Fruit fly (Drosophila melanogaster) whole organism, wandering third instar larva: Measurements from ENCODE around the gene Sidpn.

Source experiments
- Abd-B ChIP-seq: fragments of >200 bp; optimal IDR thresholded peaks from 2 replicates; lab custom pipeline; 2017; ENCODE audit warnings: missing biosample characterization, missing genetic modification characterization
- CG32264 ChIP-seq: fragments of 200-800 bp; sonication (Bioruptor generic); optimal IDR thresholded peaks from 2 replicates; lab custom pipeline; 2016; ENCODE audit warnings: missing biosample characterization, missing genetic modification characterization
- CG9705 ChIP-seq: fragments of 200-800 bp; sonication (Bioruptor generic); optimal IDR thresholded peaks from 2 replicates; lab custom pipeline; 2018; ENCODE audit warnings: missing biosample characterization, mild to moderate bottlenecking, missing genetic modification characterization
- CrebA ChIP-seq: fragments of 200-800 bp; sonication (Bioruptor generic); optimal IDR thresholded peaks from 2 replicates; lab custom pipeline; 2016; ENCODE audit warnings: missing biosample characterization, mild to moderate bottlenecking, missing genetic modification characterization, borderline replicate concordance
- Dfd ChIP-seq: fragments of >200 bp; optimal IDR thresholded peaks from 2 replicates; lab custom pipeline; 2017; ENCODE audit warnings: missing biosample characterization, missing genetic modification characterization
- Dif ChIP-seq: fragments of 200-275, 200-300 bp; sonication (Bioruptor generic); optimal IDR thresholded peaks from 2 replicates; lab custom pipeline; 2018; ENCODE audit warnings: missing biosample characterization, missing genetic modification characterization; ENCODE audit not compliant: partially characterized antibody
- GATAd ChIP-seq: sonication (Bioruptor generic); optimal IDR thresholded peaks from 2 replicates; lab custom pipeline; 2016; ENCODE audit warnings: missing biosample characterization, missing genetic modification characterization
- HLH106 ChIP-seq: fragments of 200-800 bp; optimal IDR thresholded peaks from 3 replicates; lab custom pipeline; 2019; ENCODE audit warnings: missing biosample characterization, mild to moderate bottlenecking, missing genetic modification characterization, moderate library complexity
- Hnf4 ChIP-seq: fragments of 200-800 bp; sonication (Bioruptor generic); optimal IDR thresholded peaks from 2 replicates; lab custom pipeline; 2016; ENCODE audit warnings: missing biosample characterization, mild to moderate bottlenecking, missing genetic modification characterization
- Hr78 ChIP-seq: fragments of >200 bp; optimal IDR thresholded peaks from 2 replicates; lab custom pipeline; 2017; ENCODE audit warnings: missing biosample characterization, missing genetic modification characterization
- Hr83 ChIP-seq: fragments of 200-300 bp; sonication (Bioruptor generic); optimal IDR thresholded peaks from 2 replicates; lab custom pipeline; 2016; ENCODE audit warnings: missing biosample characterization, mild to moderate bottlenecking, missing genetic modification characterization, moderate library complexity; ENCODE audit not compliant: poor library complexity, severe bottlenecking
- Jra ChIP-seq: sonication (Bioruptor generic); optimal IDR thresholded peaks from 2 replicates; lab custom pipeline; 2016; ENCODE audit warnings: missing biosample characterization, missing genetic modification characterization
- Mio ChIP-seq: sonication (Bioruptor generic); optimal IDR thresholded peaks from 2 replicates; lab custom pipeline; 2016; ENCODE audit warnings: missing biosample characterization, missing genetic modification characterization
- Myc ChIP-seq: fragments of >200 bp; optimal IDR thresholded peaks from 2 replicates; lab custom pipeline; 2017
- N ChIP-seq: fragments of >200 bp; optimal IDR thresholded peaks from 2 replicates; lab custom pipeline; 2018; ENCODE audit warnings: missing biosample characterization, missing external identifiers, missing genetic modification characterization
- OdsH ChIP-seq: fragments of 200-800 bp; sonication (Bioruptor generic); optimal IDR thresholded peaks from 2 replicates; lab custom pipeline; 2016; ENCODE audit warnings: missing biosample characterization, mild to moderate bottlenecking, missing genetic modification characterization
- Rel ChIP-seq, 2 experiments: fragments of 200-800 bp; sonication (Bioruptor generic) in 1 of 2; optimal IDR thresholded peaks; 2 replicates in 1 of 2; 3 replicates in 1 of 2; lab custom pipeline; 2016 to 2019; ENCODE audit warnings: mild to moderate bottlenecking in 2 of 2, missing biosample characterization in 2 of 2, missing genetic modification characterization in 2 of 2, moderate library complexity in 1 of 2
- Sp1 ChIP-seq: fragments of 200-800 bp; sonication (Bioruptor generic); optimal IDR thresholded peaks from 3 replicates; lab custom pipeline; 2019; ENCODE audit warnings: missing biosample characterization, mild to moderate bottlenecking, missing genetic modification characterization, moderate library complexity
- Vsx2 ChIP-seq: fragments of 200-300, 225-300 bp; sonication (Bioruptor generic); optimal IDR thresholded peaks from 2 replicates; lab custom pipeline; 2018; ENCODE audit warnings: missing biosample characterization, missing genetic modification characterization; ENCODE audit not compliant: partially characterized antibody
- br ChIP-seq: fragments of 200-800 bp; sonication (Bioruptor generic); optimal IDR thresholded peaks from 2 replicates; lab custom pipeline; 2016; ENCODE audit warnings: missing biosample characterization, missing genetic modification characterization
- brk ChIP-seq: fragments of 200-800 bp; sonication (Bioruptor generic); optimal IDR thresholded peaks from 2 replicates; lab custom pipeline; 2016; ENCODE audit warnings: missing biosample characterization, mild to moderate bottlenecking, missing genetic modification characterization
- dl ChIP-seq, 2 experiments: fragments of 175-275, 200-275 bp in 1 of 2; fragments of 200-275 bp in 1 of 2; sonication (Bioruptor generic); optimal IDR thresholded peaks; lab custom pipeline; 2018; ENCODE audit warnings: mild to moderate bottlenecking in 2 of 2, missing biosample characterization in 2 of 2, missing genetic modification characterization in 2 of 2, moderate library complexity in 2 of 2; ENCODE audit not compliant: partially characterized antibody in 2 of 2, insufficient read depth in 1 of 2
- dmrt93B ChIP-seq: fragments of 200-800 bp; sonication (Bioruptor generic); optimal IDR thresholded peaks from 2 replicates; lab custom pipeline; 2018; ENCODE audit warnings: missing biosample characterization, mild to moderate bottlenecking, missing genetic modification characterization
- dsf ChIP-seq: sonication (Bioruptor generic); optimal IDR thresholded peaks from 2 replicates; lab custom pipeline; 2016; ENCODE audit warnings: missing biosample characterization, missing genetic modification characterization, borderline replicate concordance
- ey ChIP-seq: fragments of 200-800 bp; sonication (Bioruptor generic); optimal IDR thresholded peaks from 2 replicates; lab custom pipeline; 2016; ENCODE audit warnings: missing biosample characterization, missing genetic modification characterization
- foxo ChIP-seq, 2 experiments: fragments of 200-800 bp; sonication (Bioruptor generic); optimal IDR thresholded peaks; 2 replicates in 1 of 2; 3 replicates in 1 of 2; lab custom pipeline; 2016 to 2017; ENCODE audit warnings: missing biosample characterization in 2 of 2, missing genetic modification characterization in 2 of 2
- fru ChIP-seq: fragments of 200-800 bp; sonication (Bioruptor generic); optimal IDR thresholded peaks from 3 replicates; lab custom pipeline; 2016; ENCODE audit warnings: missing biosample characterization, mild to moderate bottlenecking, missing genetic modification characterization
- h ChIP-seq: fragments of 200-800 bp; sonication (Bioruptor generic); optimal IDR thresholded peaks from 3 replicates; lab custom pipeline; 2016; ENCODE audit warnings: missing biosample characterization, mild to moderate bottlenecking, missing genetic modification characterization
- jim ChIP-seq: fragments of 175-275, 200-325 bp; sonication (Bioruptor generic); optimal IDR thresholded peaks from 2 replicates; lab custom pipeline; 2016; ENCODE audit warnings: missing biosample characterization, mild to moderate bottlenecking, missing genetic modification characterization
- lola ChIP-seq: fragments of >200 bp; optimal IDR thresholded peaks from 2 replicates; lab custom pipeline; 2017; ENCODE audit warnings: missing biosample characterization, missing genetic modification characterization
- pan ChIP-seq: fragments of >200 bp; optimal IDR thresholded peaks from 2 replicates; lab custom pipeline; 2017
- rgr ChIP-seq: fragments of 200-800 bp; sonication (Bioruptor generic); optimal IDR thresholded peaks from 3 replicates; lab custom pipeline; 2016; ENCODE audit warnings: missing biosample characterization, mild to moderate bottlenecking, missing genetic modification characterization
- sage ChIP-seq: fragments of 200-800 bp; sonication (Bioruptor generic); optimal IDR thresholded peaks from 2 replicates; lab custom pipeline; 2016; ENCODE audit warnings: missing biosample characterization, mild to moderate bottlenecking, missing genetic modification characterization
- sv ChIP-seq: fragments of 200-800 bp; sonication (Bioruptor generic); optimal IDR thresholded peaks from 3 replicates; lab custom pipeline; 2016; ENCODE audit warnings: missing biosample characterization, missing genetic modification characterization
- tai ChIP-seq: sonication (Bioruptor generic); optimal IDR thresholded peaks from 2 replicates; lab custom pipeline; 2016; ENCODE audit warnings: missing biosample characterization, missing genetic modification characterization
- usp ChIP-seq: fragments of >200 bp; optimal IDR thresholded peaks from 2 replicates; lab custom pipeline; 2017; ENCODE audit warnings: missing biosample characterization, missing genetic modification characterization
- woc ChIP-seq: sonication (Bioruptor generic); optimal IDR thresholded peaks from 2 replicates; lab custom pipeline; 2016; ENCODE audit warnings: missing biosample characterization, mild to moderate bottlenecking, missing genetic modification characterization

The Sidpn gene

DNA sequence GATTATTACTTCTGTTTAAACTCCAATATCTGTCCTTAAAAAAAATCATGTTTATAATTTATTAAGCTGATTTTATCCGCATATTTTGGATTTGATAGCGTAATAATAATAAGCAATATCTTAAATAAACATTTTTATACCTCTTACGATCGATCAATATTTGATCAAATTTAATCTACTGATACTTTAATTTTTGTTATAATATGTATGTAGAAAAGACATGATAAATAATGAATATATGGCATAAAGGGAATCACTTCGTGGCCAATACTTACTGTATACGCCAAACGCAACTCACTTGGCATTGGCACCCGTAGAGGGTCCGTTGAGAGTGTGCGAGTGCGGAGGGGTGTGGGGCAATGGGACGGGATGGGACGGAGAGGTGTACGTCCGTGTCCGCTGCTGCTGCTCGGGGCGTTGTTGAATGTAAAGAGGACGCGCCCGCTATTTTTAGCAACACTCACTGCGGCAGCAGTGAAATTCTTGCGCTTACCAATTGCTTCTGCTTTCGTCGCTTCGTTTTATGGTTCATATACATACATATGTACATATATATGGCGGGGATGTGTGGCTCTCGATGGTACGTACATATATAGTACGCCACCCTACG, 8.7 kb downstream of the Sidpn start:
- TF ChIP-seq h (GFP tag; lab: Kevin White, UChicago), result peak; percentile 8
- no peak for TF ChIP-seq usp (GFP tag; lab: Kevin White, UChicago)

DNA sequence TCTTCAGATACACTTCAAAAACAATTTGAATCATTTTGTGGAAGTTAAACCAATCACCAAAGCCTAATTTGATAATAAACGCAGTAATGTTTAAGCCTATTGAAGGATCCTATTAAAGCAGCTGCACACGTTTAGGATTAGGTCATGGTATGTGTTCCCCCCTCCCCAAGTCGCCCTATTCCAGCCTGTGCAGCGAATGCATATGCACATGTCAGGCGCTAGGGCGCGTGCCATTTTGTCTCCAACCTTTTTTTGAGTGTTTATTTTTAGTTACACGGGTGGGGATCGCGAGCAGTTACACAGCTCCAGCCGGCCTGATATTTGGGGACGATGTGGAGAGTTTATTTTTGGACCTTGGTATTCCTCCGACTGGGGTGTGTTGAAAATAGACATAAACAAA, 9.5 kb downstream of the Sidpn start:
- TF ChIP-seq pan (lab: Kevin White, UChicago) (no peak), h (GFP tag; lab: Kevin White, UChicago) (peak; percentile 4), GATAd (GFP tag; lab: Kevin White, UChicago) (no peak), usp (GFP tag; lab: Kevin White, UChicago) (no peak)

DNA sequence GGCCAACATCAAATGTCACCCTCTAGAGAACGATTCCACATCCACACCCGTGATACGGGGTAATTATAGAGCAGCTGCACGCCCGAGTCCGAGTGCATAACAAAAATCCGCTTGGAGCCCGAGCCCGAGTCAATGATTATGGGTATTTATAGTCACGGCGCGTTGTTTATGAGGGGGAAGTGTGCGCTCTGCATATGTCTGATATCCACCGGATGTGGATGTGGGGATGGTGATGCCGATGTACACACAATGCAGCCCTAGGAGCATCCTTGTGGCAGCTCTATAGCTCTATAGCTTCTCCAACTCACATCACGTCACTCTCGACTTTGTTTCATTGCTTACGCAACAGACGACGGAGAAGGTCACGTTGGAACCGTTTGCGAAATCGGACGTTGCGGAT, 9.9 kb downstream of the Sidpn start:
- TF ChIP-seq N (GFP tag; lab: Kevin White, UChicago) (no peak), ey (GFP tag; lab: Kevin White, UChicago) (no peak), Myc (lab: Kevin White, UChicago) (no peak), Rel (GFP tag; optimal IDR thresholded peaks at IDR 0.05; lab: Kevin White, UChicago) (no peak), Rel (tag; optimal IDR thresholded peaks at IDR 0.05; lab: Kevin White, UChicago) (no peak), woc (GFP tag; lab: Kevin White, UChicago) (no peak), h (GFP tag; lab: Kevin White, UChicago) (no peak), pan (lab: Kevin White, UChicago) (no peak), Hnf4 (GFP tag; lab: Kevin White, UChicago) (no peak), Mio (no peak), jim (GFP tag; lab: Kevin White, UChicago) (no peak)
- TF ChIP-seq, all 38 proteins: peak for 0

DNA sequence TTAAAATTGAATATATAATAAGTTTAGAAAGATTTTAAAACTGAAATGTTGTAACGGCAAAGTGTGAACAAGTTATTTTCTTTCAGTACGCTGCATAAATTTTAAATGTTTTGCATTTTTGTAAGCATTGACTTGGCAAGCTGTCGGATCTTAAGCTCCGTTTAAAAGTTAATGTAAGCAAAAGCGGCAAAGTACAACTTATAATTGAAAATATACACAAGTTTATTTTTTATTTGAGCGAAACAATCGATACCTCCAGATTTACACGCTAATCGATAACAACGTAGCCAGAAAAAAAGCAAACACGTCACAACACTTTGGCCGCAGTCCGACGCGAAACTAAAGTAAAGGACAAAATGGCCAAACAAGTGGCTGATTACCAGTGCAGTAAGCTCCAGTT, 14.1 kb downstream of the Sidpn start, which contains the start of gene Catsup:
TSS of gene Catsup (plus strand) at position 273 of the 400 bp plus-strand sequence.
- TF ChIP-seq pan (lab: Kevin White, UChicago) (no peak), Jra (no peak), Sp1 (GFP tag; lab: Kevin White, UChicago) (no peak), CG9705 (GFP tag; lab: Kevin White, UChicago) (no peak), ey (GFP tag; lab: Kevin White, UChicago) (no peak), br (GFP tag; lab: Kevin White, UChicago) (no peak), dl (GFP tag; optimal IDR thresholded peaks at IDR 0.05; lab: Kevin White, UChicago; ENCODE audit: insufficient read depth in 1 of 2, partially characterized antibody in 2 of 2) (no peak)

DNA sequence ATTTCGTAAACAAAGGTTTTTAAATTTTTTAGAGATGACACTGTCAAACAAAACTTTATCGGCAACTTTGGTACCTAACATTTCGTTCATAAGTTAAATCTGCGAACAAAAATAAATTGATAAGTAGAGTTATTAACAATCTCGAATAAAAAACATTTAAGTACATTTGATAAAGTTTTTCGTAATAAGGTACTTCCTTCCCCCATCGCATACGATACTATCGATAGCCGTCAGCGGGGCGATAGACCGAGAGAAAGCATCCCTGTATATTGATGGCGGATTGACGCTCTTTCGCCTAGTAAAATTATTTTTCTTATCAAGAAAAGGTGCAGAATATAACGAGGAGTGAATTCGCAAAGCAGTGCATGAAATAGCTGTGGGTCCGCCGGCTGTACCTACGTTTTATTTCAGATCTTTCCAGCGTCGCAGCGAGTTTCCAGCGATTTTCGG, 17.6 kb downstream of the Sidpn start, which contains the start of the genes Ttc19 and Acn:
TSS of gene Ttc19 (minus strand) at position 38 of the 450 bp plus-strand sequence.
TSS of gene Acn (plus strand) at position 245 of the 450 bp plus-strand sequence.
- TF ChIP-seq sage, result no peak
- no peak for TF ChIP-seq pan (lab: Kevin White, UChicago)
- TF ChIP-seq Hr78, result no peak
- peak; percentile 75 for TF ChIP-seq OdsH (GFP tag; lab: Kevin White, UChicago)
- TF ChIP-seq brk (GFP tag; lab: Kevin White, UChicago), result no peak
- TF ChIP-seq foxo (GFP tag; optimal IDR thresholded peaks at IDR 0.05; lab: Kevin White, UChicago), result peak; percentile 60 to 88
- no peak for TF ChIP-seq CrebA (GFP tag; lab: Kevin White, UChicago)
- peak; percentile 82 for TF ChIP-seq sv (GFP tag; lab: Kevin White, UChicago)
- TF ChIP-seq jim (GFP tag; lab: Kevin White, UChicago), result no peak
- TF ChIP-seq HLH106, result peak; percentile 83
- peak; percentile 88 for TF ChIP-seq fru (GFP tag; lab: Kevin White, UChicago)
- peak; percentile 95 for TF ChIP-seq Jra
- peak; percentile 89 for TF ChIP-seq ey (GFP tag; lab: Kevin White, UChicago)
- no peak for TF ChIP-seq tai (GFP tag; lab: Kevin White, UChicago)
- TF ChIP-seq Hnf4 (GFP tag; lab: Kevin White, UChicago), result no peak
- peak; percentile 81 for TF ChIP-seq Sp1 (GFP tag; lab: Kevin White, UChicago)
- TF ChIP-seq Mio, result peak; percentile 17
- TF ChIP-seq br (GFP tag; lab: Kevin White, UChicago), result peak; percentile 88
- peak; percentile 66 for TF ChIP-seq Hr83 (GFP tag; lab: Kevin White, UChicago)
- TF ChIP-seq rgr (GFP tag; lab: Kevin White, UChicago), result peak; percentile 90
- TF ChIP-seq CG9705 (GFP tag; lab: Kevin White, UChicago), result peak; percentile 83
- no peak for TF ChIP-seq lola (GFP tag; lab: Kevin White, UChicago)
- TF ChIP-seq h (GFP tag; lab: Kevin White, UChicago), result peak; percentile 90
- no peak for TF ChIP-seq Rel (GFP tag; optimal IDR thresholded peaks at IDR 0.05; lab: Kevin White, UChicago)
- TF ChIP-seq Rel (tag; optimal IDR thresholded peaks at IDR 0.05; lab: Kevin White, UChicago), result peak; percentile 45
- TF ChIP-seq Dif (GFP tag; lab: Kevin White, UChicago), result no peak
- TF ChIP-seq dmrt93B, result no peak
- TF ChIP-seq Vsx2, result no peak
- no peak for TF ChIP-seq usp (GFP tag; lab: Kevin White, UChicago)
- TF ChIP-seq N (GFP tag; lab: Kevin White, UChicago), result no peak
- peak; percentile 93 for TF ChIP-seq dsf (GFP tag; lab: Kevin White, UChicago)
- no peak for TF ChIP-seq Abd-B
- peak; percentile 86 for TF ChIP-seq woc (GFP tag; lab: Kevin White, UChicago)
- no peak for TF ChIP-seq dl (GFP tag; optimal IDR thresholded peaks at IDR 0.05; lab: Kevin White, UChicago; ENCODE audit: insufficient read depth in 1 of 2, partially characterized antibody in 2 of 2)
- peak; percentile 76 for TF ChIP-seq CG32264 (GFP tag; lab: Kevin White, UChicago)
- no peak for TF ChIP-seq Dfd
- TF ChIP-seq GATAd (GFP tag; lab: Kevin White, UChicago), result peak; percentile 73
